Fruit fly (Drosophila melanogaster) whole organism, embryonic: Measurements from ENCODE around the gene CG42592.

Source experiments
- Aef1 ChIP-seq: fragments of 200-800 bp; sonication (Bioruptor generic); IDR thresholded peaks from 3 replicates; pipeline ENCODE4 v1.3.6; 2022; ENCODE audit warnings: missing biosample characterization, missing genetic modification characterization
- Awh ChIP-seq: fragments of 200-800 bp; sonication (Bioruptor generic); IDR thresholded peaks from 2 replicates; pipeline ENCODE4, ENCODE4 v1.3.6; 2022; ENCODE audit warnings: missing biosample characterization, missing genetic modification characterization
- CG10209 ChIP-seq: fragments of 200-800 bp; sonication (Bioruptor generic); optimal IDR thresholded peaks from 3 replicates; lab custom pipeline; 2017; ENCODE audit warnings: missing biosample characterization, mild to moderate bottlenecking, missing genetic modification characterization, missing genetic modification reagents
- CG10267 ChIP-seq: fragments of 200-800 bp; sonication (Bioruptor generic); optimal IDR thresholded peaks from 2 replicates; lab custom pipeline; 2018; ENCODE audit warnings: missing biosample characterization, mild to moderate bottlenecking, missing genetic modification characterization, moderate library complexity
- CG11560 ChIP-seq: fragments of 200-800 bp; sonication (Bioruptor generic); IDR thresholded peaks from 3 replicates; pipeline ENCODE4 v1.3.6; 2022; ENCODE audit warnings: missing biosample characterization, missing genetic modification characterization
- CG12155 ChIP-seq: fragments of 200-800 bp; sonication (Bioruptor generic); optimal IDR thresholded peaks from 3 replicates; lab custom pipeline; 2016; ENCODE audit warnings: missing biosample characterization, missing genetic modification characterization
- CG12219 ChIP-seq: fragments of 200-800 bp; sonication (Bioruptor generic); optimal IDR thresholded peaks from 3 replicates; lab custom pipeline; 2018; ENCODE audit warnings: missing biosample characterization, mild to moderate bottlenecking, missing genetic modification characterization
- CG14441 ChIP-seq: fragments of 200-800 bp; sonication (Bioruptor generic); IDR thresholded peaks from 2 replicates; pipeline ENCODE4 v1.3.6; 2022; ENCODE audit warnings: missing biosample characterization, missing genetic modification characterization
- CG17385 ChIP-seq: fragments of 200-800 bp; sonication (Bioruptor generic); optimal IDR thresholded peaks from 3 replicates; lab custom pipeline; 2018; ENCODE audit warnings: missing biosample characterization, mild to moderate bottlenecking, missing genetic modification characterization
- CG2678 ChIP-seq: fragments of 200-800 bp; sonication (Bioruptor generic); optimal IDR thresholded peaks from 3 replicates; lab custom pipeline; 2019; ENCODE audit warnings: missing biosample characterization, mild to moderate bottlenecking, missing genetic modification characterization, moderate library complexity
- CG2889 ChIP-seq: fragments of 200-800 bp; sonication (Bioruptor generic); IDR thresholded peaks from 3 replicates; pipeline ENCODE4 v1.3.6; 2022; ENCODE audit warnings: missing biosample characterization, missing genetic modification characterization
- CG4404 ChIP-seq: fragments of 200-800 bp; sonication (Bioruptor generic); IDR thresholded peaks from 2 replicates; pipeline ENCODE4 v1.3.6; 2022; ENCODE audit warnings: missing biosample characterization, missing genetic modification characterization
- CG5180 ChIP-seq: fragments of 200-800 bp; sonication (Bioruptor generic); optimal IDR thresholded peaks from 3 replicates; lab custom pipeline; 2017; ENCODE audit warnings: missing biosample characterization, missing genetic modification characterization, mild to moderate bottlenecking, moderate library complexity, missing genetic modification reagents
- CG6813 ChIP-seq: fragments of 200-800 bp; sonication (Bioruptor generic); optimal IDR thresholded peaks from 2 replicates; lab custom pipeline; 2017; ENCODE audit warnings: missing biosample characterization, missing genetic modification characterization, mild to moderate bottlenecking, moderate library complexity, missing genetic modification reagents
- CG7357 ChIP-seq: fragments of 200-800 bp; sonication (Bioruptor generic); IDR thresholded peaks from 3 replicates; pipeline ENCODE4 v1.3.6; 2022; ENCODE audit warnings: missing biosample characterization, missing genetic modification characterization
- CG7786 ChIP-seq: fragments of 200-800 bp; sonication (Bioruptor generic); optimal IDR thresholded peaks from 2 replicates; lab custom pipeline; 2016; ENCODE audit warnings: missing biosample characterization, missing genetic modification characterization
- CG8281 ChIP-seq: fragments of 200-800 bp; sonication (Bioruptor generic); optimal IDR thresholded peaks from 2 replicates; lab custom pipeline; 2018; ENCODE audit warnings: missing biosample characterization, mild to moderate bottlenecking, missing genetic modification characterization, moderate library complexity
- CG9215 ChIP-seq: fragments of 200-800 bp; sonication (Bioruptor generic); IDR thresholded peaks from 2 replicates; pipeline ENCODE4 v1.3.6; 2022; ENCODE audit warnings: missing biosample characterization, missing genetic modification characterization
- CG9876 ChIP-seq: fragments of 200-800 bp; sonication (Bioruptor generic); optimal IDR thresholded peaks from 2 replicates; lab custom pipeline; 2016; ENCODE audit warnings: missing biosample characterization, missing genetic modification characterization
- D19B ChIP-seq: fragments of 200-800 bp; sonication (Bioruptor generic); optimal IDR thresholded peaks from 2 replicates; lab custom pipeline; 2017; ENCODE audit warnings: missing biosample characterization, mild to moderate bottlenecking, missing genetic modification characterization
- Eip74EF ChIP-seq, 2 experiments: fragments of 200-800 bp in 1 of 2; fragments of >200 bp in 1 of 2; sonication (Bioruptor generic) in 1 of 2; optimal IDR thresholded peaks; 2 replicates each; lab custom pipeline; 2017 to 2019; ENCODE audit warnings: missing biosample characterization in 2 of 2, missing genetic modification characterization in 2 of 2, mild to moderate bottlenecking in 1 of 2, moderate library complexity in 1 of 2
- Ets65A ChIP-seq: fragments of 200-800 bp; sonication (Bioruptor generic); peaks from one replicate; lab custom pipeline; 2016; ENCODE audit warnings: missing biosample characterization, missing genetic modification characterization
- Hand ChIP-seq: fragments of 200-800 bp; sonication (Bioruptor generic); optimal IDR thresholded peaks from 2 replicates; lab custom pipeline; 2017; ENCODE audit warnings: mild to moderate bottlenecking, missing biosample characterization, missing genetic modification reagents, missing genetic modification characterization
- Myb ChIP-seq: fragments of 200-800 bp; sonication (Bioruptor generic); optimal IDR thresholded peaks from 2 replicates; lab custom pipeline; 2016; ENCODE audit warnings: missing biosample characterization, missing genetic modification characterization
- Neu2 ChIP-seq: fragments of 200-800 bp; sonication (Bioruptor generic); optimal IDR thresholded peaks from 3 replicates; lab custom pipeline; 2016; ENCODE audit warnings: missing biosample characterization, missing genetic modification characterization, borderline replicate concordance
- Nf-YA ChIP-seq: fragments of 200-800 bp; sonication (Bioruptor generic); IDR thresholded peaks from 2 replicates; pipeline ENCODE4 v1.3.6; 2022; ENCODE audit warnings: missing biosample characterization, missing genetic modification characterization
- NfI ChIP-seq: fragments of 200-800 bp; sonication (Bioruptor generic); optimal IDR thresholded peaks from 3 replicates; lab custom pipeline; 2018; ENCODE audit warnings: missing biosample characterization, mild to moderate bottlenecking, missing genetic modification characterization, moderate library complexity
- Scr ChIP-seq: fragments of 200-800 bp; sonication (Bioruptor generic); IDR thresholded peaks from 2 replicates; pipeline ENCODE4 v1.3.6; 2022; ENCODE audit warnings: missing biosample characterization, missing genetic modification characterization; ENCODE audit not compliant: partially characterized antibody
- al ChIP-seq: fragments of 200-800 bp; sonication (Bioruptor generic); IDR thresholded peaks from 2 replicates; pipeline ENCODE4 v1.3.6; 2022; ENCODE audit warnings: missing biosample characterization, missing genetic modification characterization
- cas ChIP-seq: fragments of 200-800 bp; sonication (Bioruptor generic); IDR thresholded peaks from 2 replicates; pipeline ENCODE4 v1.3.6; 2022; ENCODE audit warnings: missing biosample characterization, missing genetic modification characterization
- cg ChIP-seq: fragments of 200-800 bp; sonication (Bioruptor generic); optimal IDR thresholded peaks from 3 replicates; lab custom pipeline; 2019; ENCODE audit warnings: missing biosample characterization, mild to moderate bottlenecking, missing genetic modification characterization, moderate library complexity
- chif ChIP-seq, 2 experiments: fragments of 200-800 bp; sonication (Bioruptor generic); optimal IDR thresholded peaks; 3 replicates each; lab custom pipeline; 2016; ENCODE audit warnings: missing biosample characterization in 2 of 2, missing genetic modification characterization in 2 of 2
- ci ChIP-seq: fragments of 200-800 bp; sonication (Bioruptor generic); IDR thresholded peaks from 3 replicates; pipeline ENCODE4 v1.3.6; 2022; ENCODE audit warnings: missing biosample characterization, missing genetic modification characterization
- disco-r ChIP-seq: fragments of 200-800 bp; sonication (Bioruptor generic); optimal IDR thresholded peaks from 2 replicates; lab custom pipeline; 2016; ENCODE audit warnings: missing biosample characterization, missing genetic modification characterization
- eve ChIP-seq, 2 experiments: fragments of >200 bp; optimal IDR thresholded peaks; 2 replicates each; lab custom pipeline; 2017; ENCODE audit warnings: missing biosample characterization in 2 of 2, missing genetic modification characterization in 2 of 2
- ham ChIP-seq: fragments of 200-800 bp; sonication (Bioruptor generic); IDR thresholded peaks from 2 replicates; pipeline ENCODE4 v1.3.6; 2022; ENCODE audit warnings: missing biosample characterization, missing genetic modification characterization
- kay ChIP-seq: fragments of 200-800 bp; sonication (Bioruptor generic); optimal IDR thresholded peaks from 2 replicates; lab custom pipeline; 2016; ENCODE audit warnings: missing biosample characterization, missing genetic modification characterization
- ken ChIP-seq: fragments of 200-800 bp; sonication (Bioruptor generic); IDR thresholded peaks from 3 replicates; pipeline ENCODE4 v1.3.6; 2022; ENCODE audit warnings: missing biosample characterization, missing genetic modification characterization
- lab ChIP-seq: fragments of 200-800 bp; sonication (Bioruptor generic); optimal IDR thresholded peaks from 3 replicates; lab custom pipeline; 2017; ENCODE audit warnings: missing biosample characterization, missing genetic modification characterization, mild to moderate bottlenecking, moderate library complexity, missing genetic modification reagents
- nom ChIP-seq: fragments of 200-800 bp; sonication (Bioruptor generic); optimal IDR thresholded peaks from 2 replicates; lab custom pipeline; 2017; ENCODE audit warnings: missing biosample characterization, missing genetic modification characterization, mild to moderate bottlenecking, moderate library complexity, missing genetic modification reagents
- otp ChIP-seq: fragments of 200-800 bp; sonication (Bioruptor generic); IDR thresholded peaks from 3 replicates; pipeline ENCODE4, ENCODE4 v1.3.6; 2022; ENCODE audit warnings: missing biosample characterization, missing genetic modification characterization
- peb ChIP-seq: fragments of 200-800 bp; sonication (Bioruptor generic); IDR thresholded peaks from 2 replicates; pipeline ENCODE4 v1.3.6; 2022; ENCODE audit warnings: missing biosample characterization, missing genetic modification characterization
- pita ChIP-seq: fragments of 200-800 bp; sonication (Bioruptor generic); optimal IDR thresholded peaks from 2 replicates; lab custom pipeline; 2017; ENCODE audit warnings: missing biosample characterization, mild to moderate bottlenecking, missing genetic modification characterization
- ro ChIP-seq: fragments of 200-800 bp; sonication (Bioruptor generic); IDR thresholded peaks from 2 replicates; pipeline ENCODE4 v1.3.6; 2022; ENCODE audit warnings: missing biosample characterization, missing genetic modification characterization
- salm ChIP-seq: fragments of 200-800 bp; sonication (Bioruptor generic); optimal IDR thresholded peaks from 2 replicates; lab custom pipeline; 2018; ENCODE audit warnings: missing biosample characterization, mild to moderate bottlenecking, missing genetic modification characterization
- sens ChIP-seq: fragments of 200-800 bp; sonication (Bioruptor generic); peaks from one replicate; lab custom pipeline; 2016; ENCODE audit warnings: missing biosample characterization, missing genetic modification characterization
- ttk ChIP-seq: fragments of 200-800 bp; sonication (Bioruptor generic); IDR thresholded peaks from 2 replicates; pipeline ENCODE4 v2.1.2; 2022; ENCODE audit warnings: missing biosample characterization, missing genetic modification characterization
- wdn ChIP-seq: fragments of 200-800 bp; sonication (Bioruptor generic); IDR thresholded peaks from 2 replicates; pipeline ENCODE4 v1.3.6; 2022; ENCODE audit warnings: missing biosample characterization, missing genetic modification characterization
- z ChIP-seq: fragments of 200-800 bp; sonication (Bioruptor generic); IDR thresholded peaks from 3 replicates; pipeline ENCODE4 v1.3.6; 2022; ENCODE audit warnings: missing biosample characterization, missing genetic modification characterization
- zen2 ChIP-seq: fragments of 200-800 bp; sonication (Bioruptor generic); IDR thresholded peaks from 3 replicates; pipeline ENCODE4 v1.3.6; 2022; ENCODE audit warnings: missing biosample characterization, missing genetic modification characterization; ENCODE audit not compliant: partially characterized antibody

CG42592 gene

dm6 chr3R:29802753-29803313 is 33.3 kb downstream of the CG42592 start, which contains the start of the genes Etfb and CG7789 (continued):
- TF ChIP-seq NfI = peak; percentile 86
- peak; percentile 59 for TF ChIP-seq CG10209
- peak; percentile 54; the same call in 1 of the 3 replicates for TF ChIP-seq CG2889
- peak; percentile 75 for TF ChIP-seq CG9215 (GFP tag; lab: Robert Waterston, UW)
- TF ChIP-seq disco-r (GFP tag; lab: Kevin White, UChicago) = peak; percentile 44
- peak; percentile 88 for TF ChIP-seq ci (GFP tag; lab: Robert Waterston, UW)
- peak; percentile 80 for TF ChIP-seq al
- TF ChIP-seq chif (GFP tag; optimal IDR thresholded peaks at IDR 0.05; lab: Kevin White, UChicago) = peak; percentile 55 to 65
- peak; percentile 78 for TF ChIP-seq ken (GFP tag; lab: Robert Waterston, UW)
- no peak for TF ChIP-seq CG6813
- TF ChIP-seq kay (GFP tag; lab: Kevin White, UChicago) = no peak
- peak; percentile 53; the same call in 1 of the 2 replicates for TF ChIP-seq ham (GFP tag; lab: Robert Waterston, UW)
- TF ChIP-seq zen2 (GFP tag; lab: Robert Waterston, UW) = peak; percentile 35; the same call in 1 of the 3 replicates
- no peak for TF ChIP-seq D19B (GFP tag; lab: Kevin White, UChicago)
- no peak for TF ChIP-seq CG2678 (tag; lab: Kevin White, UChicago)
- TF ChIP-seq ro = no peak
- TF ChIP-seq CG9876 = peak; percentile 37
- peak; percentile 31 for TF ChIP-seq salm (tag; lab: Kevin White, UChicago)
- no peak for TF ChIP-seq lab (GFP tag; lab: Kevin White, UChicago)
- TF ChIP-seq CG12155 (GFP tag; lab: Kevin White, UChicago) = peak; percentile 69
- peak; percentile 95 for TF ChIP-seq Ets65A (GFP tag; lab: Kevin White, UChicago)
- no peak for TF ChIP-seq CG5180
- 0 out of 2 replicates have a peak, but pooled peaks have one; percentile 20 for TF ChIP-seq Nf-YA (GFP tag; lab: Robert Waterston, UW)
- peak; percentile 96 for TF ChIP-seq sens
- no peak for TF ChIP-seq eve (GFP tag; optimal IDR thresholded peaks at IDR 0.05; lab: Kevin White, UChicago)
- no peak for TF ChIP-seq cg (GFP tag; lab: Kevin White, UChicago)
- TF ChIP-seq wdn (GFP tag; lab: Robert Waterston, UW) = peak; percentile 62
- TF ChIP-seq Aef1 = peak; percentile 71
- TF ChIP-seq Hand (GFP tag; lab: Kevin White, UChicago) = no peak
- TF ChIP-seq CG7357 = peak; percentile 56; the same call in 2 of the 3 replicates
- no peak for TF ChIP-seq Eip74EF (GFP tag; optimal IDR thresholded peaks at IDR 0.05; lab: Kevin White, UChicago)
- TF ChIP-seq Neu2 (GFP tag; lab: Kevin White, UChicago) = no peak
- 0 out of 3 replicates have a peak, but pooled peaks have one; percentile 6 for TF ChIP-seq z (GFP tag; lab: Robert Waterston, UW)
- peak; percentile 35; the same call in 1 of the 3 replicates for TF ChIP-seq CG11560 (tag; lab: Robert Waterston, UW)
- TF ChIP-seq pita (GFP tag; lab: Kevin White, UChicago) = no peak
- TF ChIP-seq Awh (GFP tag; lab: Robert Waterston, UW) = peak; percentile 58
- TF ChIP-seq otp (GFP tag; lab: Robert Waterston, UW) = peak; percentile 61; the same call in 2 of the 3 replicates
- TF ChIP-seq CG7786 = peak; percentile 80
- TF ChIP-seq CG12219 = no peak
- TF ChIP-seq nom (GFP tag; lab: Kevin White, UChicago) = peak; percentile 99
- TF ChIP-seq Scr (GFP tag; lab: Robert Waterston, UW) = peak; percentile 89
- TF ChIP-seq Myb = peak; percentile 78
- peak; percentile 53 for TF ChIP-seq CG8281 (tag; lab: Kevin White, UChicago)
- no peak for TF ChIP-seq CG17385
- TF ChIP-seq peb (GFP tag; lab: Robert Waterston, UW) = peak; percentile 49; the same call in 1 of the 2 replicates
- peak; percentile 42; the same call in 1 of the 2 replicates for TF ChIP-seq cas (GFP tag; lab: Robert Waterston, UW)
- TF ChIP-seq CG10267 (tag; lab: Kevin White, UChicago) = peak; percentile 37
- peak; percentile 80 for TF ChIP-seq CG14441 (GFP tag; lab: Robert Waterston, UW)
- peak; percentile 70 for TF ChIP-seq CG4404
- TF ChIP-seq ttk = peak; percentile 74
